Worm (Caenorhabditis elegans): ENCODE measurements around the gene myo-6.

myo-6 gene

DNA sequence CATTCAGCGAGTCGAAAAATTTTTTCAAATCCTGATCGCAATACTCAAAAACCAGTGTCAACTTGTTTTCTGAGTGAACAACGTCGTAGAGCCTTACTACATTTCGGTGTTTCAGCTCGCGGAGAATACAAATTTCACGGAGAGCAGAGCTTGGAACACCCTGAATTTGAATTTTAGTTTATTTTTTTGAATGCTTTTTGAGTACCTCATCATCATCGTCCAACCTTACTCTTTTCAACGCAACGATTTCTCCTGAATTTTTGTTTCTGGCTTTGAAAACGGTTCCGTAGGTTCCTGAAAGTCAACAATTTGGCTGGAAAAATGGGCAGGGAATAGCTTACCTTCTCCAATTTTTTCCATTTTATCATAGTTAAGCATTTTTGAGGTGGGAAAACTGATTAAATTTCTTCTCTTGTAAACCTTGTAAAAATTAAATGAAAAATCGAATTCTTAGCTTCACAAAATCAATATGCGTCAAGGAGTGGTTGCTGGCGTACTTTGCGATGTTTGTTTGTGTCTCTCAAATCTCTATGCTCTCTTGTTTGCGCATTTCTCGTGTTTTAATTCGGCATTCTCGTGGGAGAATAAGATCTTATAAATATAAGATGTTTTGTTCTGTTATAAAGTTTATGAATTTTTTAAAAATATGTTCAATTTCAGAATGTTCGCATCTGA, 56.5 kb downstream of the myo-6 start, which contains the start of gene cdk-5:
cdk-5 (minus strand) TSS at position 425 of the 675 bp plus-strand sequence.
- TF ChIP-seq W03F9.2 (tag; optimal IDR thresholded peaks at IDR 0.05) (peak; percentile 87), him-1 (tag; optimal IDR thresholded peaks at IDR 0.05) (peak; percentile 6), dao-5 (tag; optimal IDR thresholded peaks at IDR 0.05) (no peak)

DNA sequence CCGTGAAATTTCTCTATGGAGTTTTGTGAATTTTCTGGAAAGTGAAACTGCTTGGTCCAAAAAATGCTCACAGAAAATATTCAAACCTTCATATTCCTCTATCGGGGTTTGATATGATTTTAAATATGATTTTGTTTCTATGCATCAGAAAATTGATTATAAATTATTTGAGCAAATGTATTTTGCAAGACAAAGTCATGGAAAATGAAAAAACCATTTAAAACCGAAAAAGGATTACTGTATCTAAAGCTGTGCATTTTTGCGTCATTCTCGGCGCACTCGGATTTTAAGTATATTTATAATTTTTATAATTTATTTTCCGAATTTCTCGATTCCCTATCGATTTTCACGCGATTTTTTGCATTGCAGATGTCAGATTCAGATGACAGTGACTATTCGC, 61.9 kb downstream of the myo-6 start, which contains the start of gene pssy-2:
pssy-2 (plus strand) TSS at position 301 of the 400 bp plus-strand sequence.
- TF ChIP-seq W03F9.2 (tag; optimal IDR thresholded peaks at IDR 0.05) (no peak), dao-5 (tag; optimal IDR thresholded peaks at IDR 0.05) (no peak), him-1 (tag; optimal IDR thresholded peaks at IDR 0.05) (no peak)

All from whole organism, L4/young adult.